Worm (Caenorhabditis elegans) whole organism, L2 larva: ENCODE data around the gene gei-1.
A peak's percentile ranks its signal among the peaks of the same experiment; 100 is the strongest.

Experiments
- C34F6.9 ChIP-seq: fragments of 150-350 bp; optimal IDR thresholded peaks from 2 replicates; lab custom pipeline; 2014; ENCODE audit warnings: missing biosample characterization, missing genetic modification characterization
- F13H6.1 ChIP-seq: sonication (generic microtip); optimal IDR thresholded peaks from 2 replicates; lab custom pipeline; 2016; ENCODE audit warnings: missing genetic modification characterization, missing compliant biosample characterization
- ZK546.5 ChIP-seq: sonication (generic microtip); optimal IDR thresholded peaks from 2 replicates; lab custom pipeline; 2017; ENCODE audit warnings: missing biosample characterization, missing genetic modification characterization
- alr-1 ChIP-seq: fragments of 150-350 bp; optimal IDR thresholded peaks from 2 replicates; lab custom pipeline; 2014; ENCODE audit warnings: missing biosample characterization, missing genetic modification characterization
- aly-2 ChIP-seq: fragments of 150-350 bp; optimal IDR thresholded peaks from 2 replicates; lab custom pipeline; 2014; ENCODE audit warnings: missing biosample characterization, missing genetic modification characterization
- blmp-1 ChIP-seq: sonication (generic microtip); optimal IDR thresholded peaks from 2 replicates; lab custom pipeline; 2017; ENCODE audit warnings: missing genetic modification characterization, mild to moderate bottlenecking, missing compliant biosample characterization, antibody characterized with exemption, moderate library complexity; ENCODE audit not compliant: insufficient read depth
- ceh-16 ChIP-seq: fragments of 150-350 bp; optimal IDR thresholded peaks from 2 replicates; lab custom pipeline; 2014; ENCODE audit warnings: missing biosample characterization, missing genetic modification characterization
- crh-2 ChIP-seq: sonication (generic microtip); optimal IDR thresholded peaks from 2 replicates; lab custom pipeline; 2017; ENCODE audit warnings: missing biosample characterization, missing genetic modification characterization
- dmd-4 ChIP-seq: sonication (generic microtip); optimal IDR thresholded peaks from 2 replicates; lab custom pipeline; 2017; ENCODE audit warnings: missing biosample characterization, missing genetic modification characterization
- egl-27 ChIP-seq: sonication (generic microtip); optimal IDR thresholded peaks from 3 replicates; lab custom pipeline; 2017; ENCODE audit warnings: missing biosample characterization, missing genetic modification reagents, missing genetic modification characterization
- elt-1 ChIP-seq: fragments of 150-350 bp; optimal IDR thresholded peaks from 2 replicates; lab custom pipeline; 2014; ENCODE audit warnings: missing biosample characterization, missing genetic modification characterization
- fos-1 ChIP-seq: fragments of 150-350 bp; optimal IDR thresholded peaks from 2 replicates; lab custom pipeline; 2014; ENCODE audit warnings: missing biosample characterization, missing genetic modification characterization
- lin-11 ChIP-seq: fragments of 150-350 bp; sonication (generic microtip); optimal IDR thresholded peaks from 2 replicates; lab custom pipeline; 2014; ENCODE audit warnings: missing biosample characterization, missing genetic modification characterization, inconsistent platforms, mixed read lengths
- lin-39 ChIP-seq: fragments of 150-350 bp; optimal IDR thresholded peaks from 2 replicates; lab custom pipeline; 2014; ENCODE audit warnings: missing biosample characterization, missing genetic modification reagents, missing genetic modification characterization
- lsy-2 ChIP-seq, 2 experiments: fragments of 150-350 bp in 1 of 2; sonication (generic microtip) in 1 of 2; optimal IDR thresholded peaks; 2 replicates each; lab custom pipeline; 2014 to 2017; ENCODE audit warnings: missing biosample characterization in 2 of 2, missing genetic modification characterization in 2 of 2
- mab-5 ChIP-seq: fragments of 150-350 bp; optimal IDR thresholded peaks from 2 replicates; lab custom pipeline; 2014; ENCODE audit warnings: missing biosample characterization, missing genetic modification characterization
- mbf-1 ChIP-seq: sonication (generic microtip); optimal IDR thresholded peaks from 2 replicates; lab custom pipeline; 2017; ENCODE audit warnings: missing biosample characterization, missing genetic modification characterization
- mdl-1 ChIP-seq, 2 experiments: fragments of 150-350 bp in 1 of 2; sonication (generic microtip) in 1 of 2; optimal IDR thresholded peaks; 2 replicates each; lab custom pipeline; 2017; ENCODE audit warnings: missing biosample characterization in 2 of 2, missing genetic modification characterization in 2 of 2
- nhr-11 ChIP-seq: fragments of 150-350 bp; optimal IDR thresholded peaks from 2 replicates; lab custom pipeline; 2014; ENCODE audit warnings: missing biosample characterization, missing genetic modification characterization
- nhr-12 ChIP-seq: fragments of 150-350 bp; optimal IDR thresholded peaks from 2 replicates; lab custom pipeline; 2014; ENCODE audit warnings: missing biosample characterization, missing genetic modification characterization
- nhr-129 ChIP-seq: fragments of 150-350 bp; optimal IDR thresholded peaks from 2 replicates; lab custom pipeline; 2014; ENCODE audit warnings: missing biosample characterization, missing genetic modification characterization
- nhr-23 ChIP-seq: fragments of 150-350 bp; optimal IDR thresholded peaks from 2 replicates; lab custom pipeline; 2014; ENCODE audit warnings: missing biosample characterization, missing genetic modification reagents, missing genetic modification characterization
- nhr-237 ChIP-seq: fragments of 150-350 bp; optimal IDR thresholded peaks from 2 replicates; lab custom pipeline; 2014; ENCODE audit warnings: missing biosample characterization, missing genetic modification characterization
- nhr-77 ChIP-seq: fragments of 150-350 bp; optimal IDR thresholded peaks from 2 replicates; lab custom pipeline; 2014; ENCODE audit warnings: missing biosample characterization, missing genetic modification characterization
- peb-1 ChIP-seq: fragments of 150-350 bp; optimal IDR thresholded peaks from 2 replicates; lab custom pipeline; 2014; ENCODE audit warnings: missing biosample characterization, missing genetic modification characterization
- skn-1 ChIP-seq: sonication (generic microtip); optimal IDR thresholded peaks from 2 replicates; lab custom pipeline; 2017; ENCODE audit warnings: missing biosample characterization, missing genetic modification characterization
- sma-3 ChIP-seq: sonication (generic microtip); optimal IDR thresholded peaks from 2 replicates; lab custom pipeline; 2016; ENCODE audit warnings: missing genetic modification reagents, missing genetic modification characterization, missing compliant biosample characterization
- snpc-4 ChIP-seq: fragments of 150-350 bp; optimal IDR thresholded peaks from 2 replicates; lab custom pipeline; 2014; ENCODE audit warnings: missing biosample characterization, missing genetic modification characterization
- unc-55 ChIP-seq: fragments of 150-350 bp; sonication (generic microtip); optimal IDR thresholded peaks from 3 replicates; lab custom pipeline; 2014; ENCODE audit warnings: missing biosample characterization, missing genetic modification reagents, missing genetic modification characterization
- unc-62 ChIP-seq: fragments of 150-350 bp; optimal IDR thresholded peaks from 2 replicates; lab custom pipeline; 2014; ENCODE audit warnings: missing biosample characterization, missing genetic modification reagents, missing genetic modification characterization
- zag-1 ChIP-seq: fragments of 150-350 bp; optimal IDR thresholded peaks from 2 replicates; lab custom pipeline; 2014; ENCODE audit warnings: missing biosample characterization, missing genetic modification characterization
- ztf-11 ChIP-seq: sonication (generic microtip); optimal IDR thresholded peaks from 2 replicates; lab custom pipeline; 2017; ENCODE audit warnings: missing biosample characterization, missing genetic modification characterization
- ztf-4 ChIP-seq: fragments of 150-350 bp; optimal IDR thresholded peaks from 2 replicates; lab custom pipeline; 2014; ENCODE audit warnings: missing biosample characterization, missing genetic modification characterization

gei-1 gene

DNA sequence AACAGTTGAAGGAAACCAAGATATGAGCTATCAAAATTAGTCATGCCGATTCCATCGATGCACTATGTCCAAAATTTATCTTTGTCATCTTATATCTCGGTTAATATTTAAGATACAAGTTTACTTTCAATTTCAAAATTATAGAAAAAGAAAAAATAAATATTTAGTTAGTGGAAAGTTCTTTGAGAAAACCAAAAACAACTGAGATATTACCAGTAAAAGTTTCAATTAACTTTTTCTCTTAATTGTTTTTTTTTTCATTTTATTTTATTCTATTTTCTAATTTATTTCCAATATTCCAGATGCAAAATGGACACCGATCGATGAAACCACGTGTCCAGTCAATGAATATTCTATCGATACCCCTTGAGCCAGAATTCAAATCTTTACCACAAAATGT is at the start of gene gei-1:
Gene gei-1, plus strand, starts transcription at position 301 of the 400 bp plus-strand sequence.
- no peak for TF ChIP-seq zag-1
- TF ChIP-seq nhr-237 (tag; lab: Kevin White, UChicago): no peak
- TF ChIP-seq mdl-1 (tag; optimal IDR thresholded peaks at IDR 0.05; lab: Kevin White, UChicago): no peak
- no peak for TF ChIP-seq fos-1 (tag; lab: Kevin White, UChicago)
- TF ChIP-seq aly-2 (tag; lab: Kevin White, UChicago): no peak
- TF ChIP-seq elt-1 (tag; lab: Kevin White, UChicago): no peak
- no peak for TF ChIP-seq mab-5
- TF ChIP-seq egl-27: no peak
- no peak for TF ChIP-seq peb-1 (tag; lab: Kevin White, UChicago)
- TF ChIP-seq lin-11 (tag; lab: Kevin White, UChicago): no peak
- no peak for TF ChIP-seq blmp-1 (tag; lab: Kevin White, UChicago)
- no peak for TF ChIP-seq ceh-16

DNA sequence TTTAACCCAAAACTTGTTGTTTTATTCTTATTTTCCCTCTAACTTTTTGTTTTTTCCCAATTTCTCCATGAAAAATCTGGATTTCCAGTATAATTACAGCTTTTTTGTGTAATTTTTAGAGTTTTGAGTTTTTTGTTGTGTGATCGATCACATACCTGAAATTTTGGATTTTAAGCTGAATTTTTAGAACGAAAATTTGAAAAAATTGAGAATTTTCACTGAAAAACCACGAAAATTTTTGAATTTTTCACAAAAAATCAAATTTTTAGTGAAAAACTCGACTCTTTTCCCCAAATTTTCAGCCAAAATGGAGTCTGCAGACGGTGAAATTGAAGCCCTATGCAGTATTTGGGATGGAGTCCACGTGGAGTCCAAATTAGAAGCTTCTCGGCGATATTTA is 47.5 kb upstream of the gei-1 start, which contains the start of gene Y53G8AR.5:
Gene Y53G8AR.5, plus strand, starts transcription at position 301 of the 400 bp plus-strand sequence.
- TF ChIP-seq egl-27 (no peak), dmd-4 (no peak), mbf-1 (tag; lab: Kevin White, UChicago) (no peak), ztf-4 (no peak), blmp-1 (tag; lab: Kevin White, UChicago) (no peak)

DNA sequence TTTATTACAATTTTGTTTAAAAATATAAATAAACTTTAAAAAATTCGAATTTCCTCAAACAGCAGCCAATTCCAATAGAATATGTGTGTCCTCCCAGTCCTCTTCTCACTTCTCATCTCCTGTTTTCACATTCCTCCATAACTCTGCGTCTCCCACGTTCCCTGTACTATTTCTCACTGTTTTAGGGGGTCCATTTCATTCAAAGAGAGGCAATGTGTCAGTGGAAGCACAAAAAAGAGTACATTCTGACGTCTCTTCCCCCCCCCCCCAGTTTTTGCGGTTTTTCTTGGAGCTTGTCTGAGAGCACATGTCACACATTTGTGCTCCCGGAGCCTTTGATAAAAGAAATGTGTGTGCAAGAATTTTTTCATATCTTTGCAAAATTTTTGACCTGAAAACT is 40.1 kb upstream of the gei-1 start:
- no peak for TF ChIP-seq ztf-11 (tag; lab: Kevin White, UChicago)
- TF ChIP-seq unc-55 (GFP tag; lab: Kevin White, UChicago): peak; percentile 55
- peak; percentile 46 for TF ChIP-seq C34F6.9 (tag; lab: Kevin White, UChicago)
- TF ChIP-seq lsy-2 (tag; optimal IDR thresholded peaks at IDR 0.05; lab: Kevin White, UChicago): peak in 1 of 2 experiments; percentile 30

DNA sequence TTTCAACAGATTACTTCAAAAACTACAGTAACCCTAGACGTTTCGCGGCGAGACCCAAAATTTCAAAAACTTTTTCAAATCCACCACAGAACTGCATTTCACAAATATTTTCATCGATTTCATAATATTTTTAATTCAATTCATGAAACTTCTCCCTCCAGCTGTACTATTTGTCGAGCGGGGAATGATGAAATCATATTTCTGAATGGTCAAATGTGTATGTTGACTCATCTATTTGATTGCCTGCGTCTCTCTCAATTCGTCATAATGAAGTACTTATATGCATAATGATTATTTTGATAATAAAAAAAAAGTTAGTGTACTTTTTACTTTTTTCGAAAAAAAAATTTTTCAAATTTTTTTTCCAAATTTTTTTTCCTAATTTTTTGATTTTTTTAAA is 38.4 kb upstream of the gei-1 start:
- TF ChIP-seq fos-1 (tag; lab: Kevin White, UChicago): peak; percentile 88
- TF ChIP-seq unc-55 (GFP tag; lab: Kevin White, UChicago): peak; percentile 11
- no peak for TF ChIP-seq lsy-2 (tag; optimal IDR thresholded peaks at IDR 0.05; lab: Kevin White, UChicago)

DNA sequence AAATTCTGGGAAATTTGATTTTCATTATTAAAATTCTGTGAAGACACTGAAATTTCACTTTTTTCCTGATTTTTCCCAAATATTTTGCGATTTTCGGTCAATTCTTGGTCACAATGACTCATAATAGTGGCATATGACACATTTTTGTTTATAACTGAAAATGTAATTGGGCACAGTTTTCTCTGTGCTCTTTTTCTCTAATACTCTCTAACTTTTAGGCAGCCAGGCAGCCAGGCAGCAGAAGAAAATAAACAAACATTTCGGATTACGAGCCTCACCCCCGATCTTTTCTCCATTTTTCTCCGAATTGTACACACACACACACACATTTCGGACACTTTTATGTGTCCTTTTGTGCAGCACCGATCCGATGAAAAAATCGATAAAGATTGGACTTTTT is 37.3 kb upstream of the gei-1 start:
- TF ChIP-seq fos-1 (tag; lab: Kevin White, UChicago): peak; percentile 45
- TF ChIP-seq F13H6.1: peak; percentile 20
- no peak for TF ChIP-seq skn-1 (tag; lab: Kevin White, UChicago)
- TF ChIP-seq mab-5: no peak
- TF ChIP-seq egl-27: no peak
- no peak for TF ChIP-seq nhr-237 (tag; lab: Kevin White, UChicago)
- no peak for TF ChIP-seq elt-1 (tag; lab: Kevin White, UChicago)
- no peak for TF ChIP-seq snpc-4 (tag; lab: Kevin White, UChicago)
- TF ChIP-seq nhr-23 (tag; lab: Kevin White, UChicago): no peak
- TF ChIP-seq lin-11 (tag; lab: Kevin White, UChicago): no peak
- TF ChIP-seq mbf-1 (tag; lab: Kevin White, UChicago): no peak
- peak; percentile 41 for TF ChIP-seq nhr-129 (tag; lab: Kevin White, UChicago)
- TF ChIP-seq crh-2 (tag; lab: Kevin White, UChicago): peak; percentile 4
- no peak for TF ChIP-seq ztf-11 (tag; lab: Kevin White, UChicago)
- no peak for TF ChIP-seq nhr-77 (tag; lab: Kevin White, UChicago)
- no peak for TF ChIP-seq zag-1
- TF ChIP-seq sma-3: no peak
- TF ChIP-seq blmp-1 (tag; lab: Kevin White, UChicago): no peak
- TF ChIP-seq ztf-4: no peak
- TF ChIP-seq unc-62 (GFP tag; lab: Kevin White, UChicago): no peak
- no peak for TF ChIP-seq dmd-4
- peak in 1 of 2 experiments; percentile 4 for TF ChIP-seq lsy-2 (tag; optimal IDR thresholded peaks at IDR 0.05; lab: Kevin White, UChicago)
- no peak for TF ChIP-seq alr-1 (tag; lab: Kevin White, UChicago)

DNA sequence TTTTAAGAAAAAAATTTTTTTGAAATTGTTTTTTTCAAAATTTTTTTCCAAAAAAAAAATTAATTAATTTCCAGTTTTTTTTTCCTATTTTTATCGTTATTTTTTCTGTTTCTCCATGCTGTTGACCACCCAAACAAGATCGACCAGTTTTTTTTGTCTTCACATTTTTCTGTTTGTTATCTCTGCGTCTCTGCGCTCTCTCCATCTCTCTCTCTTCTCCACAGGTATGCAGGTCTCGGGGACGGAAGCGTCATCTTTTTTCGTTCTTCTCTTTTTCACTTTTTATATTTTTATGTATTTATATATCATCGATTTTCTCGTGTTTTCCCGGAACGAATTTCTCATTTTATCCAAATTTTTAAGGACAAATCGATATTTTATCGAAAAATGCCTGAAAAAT is 35.7 kb upstream of the gei-1 start:
- TF ChIP-seq lin-39 (tag; lab: Kevin White, UChicago): no peak
- peak in 1 of 2 experiments; percentile 34 for TF ChIP-seq lsy-2 (tag; optimal IDR thresholded peaks at IDR 0.05; lab: Kevin White, UChicago)
- TF ChIP-seq blmp-1 (tag; lab: Kevin White, UChicago): peak; percentile 55
- TF ChIP-seq ceh-16: no peak
- TF ChIP-seq fos-1 (tag; lab: Kevin White, UChicago): peak; percentile 4
- TF ChIP-seq mbf-1 (tag; lab: Kevin White, UChicago): no peak
- no peak for TF ChIP-seq nhr-12 (tag; lab: Kevin White, UChicago)
- peak; percentile 34 for TF ChIP-seq C34F6.9 (tag; lab: Kevin White, UChicago)
- TF ChIP-seq ZK546.5 (tag; lab: Kevin White, UChicago): no peak
- TF ChIP-seq mab-5: no peak
- TF ChIP-seq dmd-4: no peak
- TF ChIP-seq nhr-11: no peak
- TF ChIP-seq, all 48 proteins: peak for 4
